Worm (Caenorhabditis elegans): ENCODE data around the gene sago-1.

- TF ChIP-seq fkh-10 (GFP tag; optimal IDR thresholded peaks at IDR 0.05) (no peak), unc-62 (GFP tag; optimal IDR thresholded peaks at IDR 0.05 in 1 of 2) (no peak), unc-62 (tag; optimal IDR thresholded peaks at IDR 0.05) (no peak), tag-97 (GFP tag; IDR thresholded peaks at IDR 0.05) (no peak), spr-3 (GFP tag; optimal IDR thresholded peaks at IDR 0.05) (no peak), nhr-77 (tag; optimal IDR thresholded peaks at IDR 0.05) (no peak), hlh-30 (tag; optimal IDR thresholded peaks at IDR 0.05; ENCODE audit: insufficient read depth) (no peak)
Observed at ce11 chrV:6280067-6280466, 23.5 kb upstream of the sago-1 start.

Measured in whole organism, L4 larva.